Worm (Caenorhabditis elegans): ENCODE results near the gene F20C5.5.

Gene F20C5.5

DNA sequence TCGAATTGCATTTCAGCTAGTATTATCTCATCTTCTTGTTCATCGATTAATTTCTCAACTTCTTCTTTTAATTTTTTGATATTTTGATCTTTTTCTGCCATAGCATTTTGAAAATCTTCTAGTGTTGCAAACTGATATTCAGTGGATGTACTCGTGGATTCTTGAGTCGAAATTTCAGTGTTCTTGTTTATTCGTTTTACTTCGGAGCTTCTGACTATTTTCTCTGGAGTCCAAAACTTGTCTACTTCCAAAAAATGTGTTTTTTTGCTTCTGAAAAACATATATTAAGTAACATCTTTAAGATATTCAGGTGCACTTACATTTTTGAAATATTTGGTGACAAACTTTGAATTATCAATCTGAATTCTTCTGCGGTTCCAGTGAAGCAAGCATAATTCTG is at the start of gene F20C5.5:
TSS of gene F20C5.5 (minus strand) at position 101 of the 400 bp plus-strand sequence.
- no peak for TF ChIP-seq ceh-18 (tag; optimal IDR thresholded peaks at IDR 0.05)
- TF ChIP-seq pros-1 (tag; optimal IDR thresholded peaks at IDR 0.05) = no peak
- TF ChIP-seq C08G9.2 (tag; optimal IDR thresholded peaks at IDR 0.05) = no peak
- no peak for TF ChIP-seq T23F11.4 (GFP tag; optimal IDR thresholded peaks at IDR 0.05)
- TF ChIP-seq ama-1 (optimal IDR thresholded peaks at IDR 0.05) = no peak
- no peak for TF ChIP-seq gmeb-2 (tag; optimal IDR thresholded peaks at IDR 0.05)
- TF ChIP-seq ceh-2 (tag; optimal IDR thresholded peaks at IDR 0.05) = no peak
- no peak for TF ChIP-seq unc-3 (GFP tag; conservative IDR thresholded peaks at IDR 0.05)
- TF ChIP-seq unc-3 (tag; optimal IDR thresholded peaks at IDR 0.05) = no peak
- TF ChIP-seq dve-1 (tag; optimal IDR thresholded peaks at IDR 0.05) = no peak
- no peak for TF ChIP-seq ref-2 (tag; optimal IDR thresholded peaks at IDR 0.05)
- TF ChIP-seq hlh-6 (tag; optimal IDR thresholded peaks at IDR 0.05) = no peak
- no peak for TF ChIP-seq hlh-15 (tag; optimal IDR thresholded peaks at IDR 0.05)
- TF ChIP-seq nhr-232 (tag; optimal IDR thresholded peaks at IDR 0.05) = no peak
- no peak for TF ChIP-seq tbx-7 (tag; optimal IDR thresholded peaks at IDR 0.05)

ce11 chrIV:8817639-8818038 is 48.2 kb upstream of the F20C5.5 start, which contains the start of gene T28C6.10:
Gene T28C6.10, plus strand, starts transcription at chrIV:8817939.
- TF ChIP-seq ztf-16 (tag; optimal IDR thresholded peaks at IDR 0.05) (no peak), ceh-45 (GFP tag; IDR thresholded peaks at IDR 0.05) (no peak), ahr-1 (tag; optimal IDR thresholded peaks at IDR 0.05) (no peak), che-1 (tag; optimal IDR thresholded peaks at IDR 0.05) (no peak), ttx-3 (tag; optimal IDR thresholded peaks at IDR 0.05) (no peak), pha-2 (tag; optimal IDR thresholded peaks at IDR 0.05) (no peak), gmeb-2 (tag; optimal IDR thresholded peaks at IDR 0.05) (no peak), rnt-1 (tag; optimal IDR thresholded peaks at IDR 0.05) (no peak), hlh-8 (tag; optimal IDR thresholded peaks at IDR 0.05) (no peak), madf-2 (tag; optimal IDR thresholded peaks at IDR 0.05) (no peak), zip-5 (tag; optimal IDR thresholded peaks at IDR 0.05) (no peak), ceh-6 (GFP tag; optimal IDR thresholded peaks at IDR 0.05) (no peak)

ce11 chrIV:8816617-8817016 is 47.2 kb upstream of the F20C5.5 start:
- TF ChIP-seq pqm-1 (tag; optimal IDR thresholded peaks at IDR 0.05) (no peak), dve-1 (tag; optimal IDR thresholded peaks at IDR 0.05) (no peak), fkh-10 (GFP tag; optimal IDR thresholded peaks at IDR 0.05) (no peak), nhr-232 (tag; optimal IDR thresholded peaks at IDR 0.05) (no peak), dmd-4 (tag; optimal IDR thresholded peaks at IDR 0.05; ENCODE audit: borderline replicate concordance) (no peak), ceh-6 (GFP tag; optimal IDR thresholded peaks at IDR 0.05) (no peak), che-1 (tag; optimal IDR thresholded peaks at IDR 0.05) (no peak)

DNA sequence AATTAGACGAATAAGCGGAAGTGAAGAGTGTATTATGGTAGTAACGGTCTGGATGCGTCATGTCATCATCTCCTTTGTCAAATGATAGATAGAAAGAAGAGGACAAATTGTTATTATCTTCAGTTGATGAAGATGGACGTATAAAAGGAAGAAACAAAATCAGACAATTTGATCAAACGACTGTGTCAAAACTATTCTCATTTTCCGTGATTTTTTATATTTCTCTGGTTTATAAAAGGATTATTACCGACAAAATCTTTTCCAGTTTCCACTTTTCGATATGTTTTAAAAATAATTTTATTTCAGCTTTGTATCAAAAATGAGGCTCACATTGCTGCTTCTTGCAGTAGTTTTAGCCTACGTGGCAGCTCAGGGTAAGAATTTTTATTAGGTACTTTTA is 46.6 kb upstream of the F20C5.5 start, which contains the start of gene grsp-2:
TSS of gene grsp-2 (plus strand) at position 301 of the 400 bp plus-strand sequence.
- TF ChIP-seq K02D7.2 (tag; optimal IDR thresholded peaks at IDR 0.05) (no peak), tbx-2 (tag; optimal IDR thresholded peaks at IDR 0.05) (no peak)

- TF ChIP-seq ceh-14 (tag; optimal IDR thresholded peaks at IDR 0.05) = no peak
- no peak for TF ChIP-seq pha-2 (tag; optimal IDR thresholded peaks at IDR 0.05)
- TF ChIP-seq ceh-48 (tag; optimal IDR thresholded peaks at IDR 0.05) = no peak
- no peak for TF ChIP-seq C08G9.2 (tag; optimal IDR thresholded peaks at IDR 0.05)
- TF ChIP-seq ceh-30 (tag; optimal IDR thresholded peaks at IDR 0.05) = no peak
- no peak for TF ChIP-seq sox-2 (GFP tag; IDR thresholded peaks at IDR 0.05)
- TF ChIP-seq pax-1 (tag; optimal IDR thresholded peaks at IDR 0.05) = no peak
- TF ChIP-seq dmd-4 (tag; optimal IDR thresholded peaks at IDR 0.05; ENCODE audit: borderline replicate concordance) = no peak
- no peak for TF ChIP-seq pros-1 (tag; optimal IDR thresholded peaks at IDR 0.05)
- TF ChIP-seq K09A11.1 (tag; optimal IDR thresholded peaks at IDR 0.05; ENCODE audit: insufficient read depth) = no peak
- no peak for TF ChIP-seq T23F11.4 (GFP tag; optimal IDR thresholded peaks at IDR 0.05)
- no peak for TF ChIP-seq elt-2 (tag; optimal IDR thresholded peaks at IDR 0.05)
- no peak for TF ChIP-seq K02D7.2 (tag; optimal IDR thresholded peaks at IDR 0.05)
- TF ChIP-seq ceh-6 (GFP tag; optimal IDR thresholded peaks at IDR 0.05) = no peak
- TF ChIP-seq unc-42 (tag; optimal IDR thresholded peaks at IDR 0.05) = no peak
Measured at ce11 chrIV:8815162-8815561, 45.7 kb upstream of the F20C5.5 start.

Data from whole organism, late embryonic.